Fruit fly (Drosophila melanogaster) whole organism, prepupa: ENCODE data around the gene mRpS34.

Source experiments
- Blimp-1 ChIP-seq: fragments of 200-800 bp; sonication (Bioruptor generic); optimal IDR thresholded peaks from 3 replicates; lab custom pipeline; 2017; ENCODE audit warnings: missing biosample characterization, missing genetic modification characterization, mild to moderate bottlenecking, moderate library complexity, missing genetic modification reagents
- CG10631 ChIP-seq: fragments of 200-800 bp; sonication (Bioruptor generic); optimal IDR thresholded peaks from 2 replicates; lab custom pipeline; 2016; ENCODE audit warnings: missing biosample characterization, missing genetic modification characterization
- CG16779 ChIP-seq: fragments of 200-800 bp; sonication (Bioruptor generic); optimal IDR thresholded peaks from 3 replicates; lab custom pipeline; 2017; ENCODE audit warnings: missing biosample characterization, mild to moderate bottlenecking, missing genetic modification characterization
- CG32006 ChIP-seq: fragments of 200-800 bp; sonication (Bioruptor generic); optimal IDR thresholded peaks from 3 replicates; lab custom pipeline; 2017; ENCODE audit warnings: missing biosample characterization, mild to moderate bottlenecking, missing genetic modification characterization
- topi ChIP-seq: fragments of 200-800 bp; sonication (Bioruptor generic); optimal IDR thresholded peaks from 3 replicates; lab custom pipeline; 2016; ENCODE audit warnings: missing biosample characterization, missing genetic modification characterization
- vri ChIP-seq: fragments of 200-800 bp; sonication (Bioruptor generic); optimal IDR thresholded peaks from 3 replicates; lab custom pipeline; 2016; ENCODE audit warnings: missing biosample characterization, mild to moderate bottlenecking, missing genetic modification characterization

- no peak for TF ChIP-seq Blimp-1 (GFP tag; lab: Kevin White, UChicago)
- TF ChIP-seq topi (GFP tag; lab: Kevin White, UChicago) = no peak
- no peak for TF ChIP-seq CG16779 (tag; lab: Kevin White, UChicago)
- TF ChIP-seq CG32006 (GFP tag; lab: Kevin White, UChicago) = no peak
- no peak for TF ChIP-seq vri (GFP tag; lab: Kevin White, UChicago)
- no peak for TF ChIP-seq CG10631 (GFP tag; lab: Kevin White, UChicago)
Observed at dm6 chr3L:16337739-16338138, 10.1 kb upstream of the mRpS34 start.
